Worm (Caenorhabditis elegans): Measurements from ENCODE around the gene srh-281.
A peak's percentile ranks its signal among the peaks of the same experiment; 100 is the strongest.

The srh-281 gene

DNA sequence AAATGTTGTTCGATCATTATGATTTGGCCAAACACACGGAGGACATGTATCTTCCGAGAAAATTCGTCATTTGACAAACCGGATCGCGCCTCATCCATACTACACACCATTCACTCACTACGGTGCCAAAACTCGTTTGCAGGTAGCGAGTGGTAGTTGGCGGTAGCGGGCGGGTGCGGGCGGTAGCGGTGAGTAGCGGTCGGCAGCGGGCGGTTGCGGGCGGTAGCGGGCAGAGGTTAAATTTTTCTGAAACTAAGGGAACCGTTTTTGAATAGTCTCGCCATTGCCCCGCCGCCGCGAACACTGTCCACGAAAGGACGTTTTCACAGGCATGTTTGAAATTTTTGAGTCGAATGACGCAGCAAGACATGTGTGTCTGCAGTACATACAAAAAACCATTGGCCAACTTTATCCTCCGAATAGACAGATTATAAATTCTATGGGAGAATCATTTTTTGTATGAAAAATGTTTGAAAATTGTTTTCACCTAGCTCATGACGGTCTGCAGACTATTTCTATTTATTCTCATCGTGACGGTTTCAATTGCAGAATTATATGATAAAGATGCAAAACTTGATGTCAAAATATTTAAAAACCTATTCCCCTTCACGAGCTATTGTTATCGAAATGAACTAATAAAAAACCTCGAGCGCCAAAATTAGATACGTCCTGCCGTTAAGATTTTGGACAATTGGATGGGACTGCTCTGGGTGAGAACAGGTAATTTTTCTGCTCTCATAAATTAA is 19.8 kb downstream of the srh-281 start, which contains the start of gene F11A5.16:
Gene F11A5.16 (plus strand): TSS at position 696 of the 746 bp plus-strand sequence.
- TF ChIP-seq hpl-2 (GFP tag; optimal IDR thresholded peaks at IDR 0.05) (no peak), aha-1 (tag; optimal IDR thresholded peaks at IDR 0.05) (no peak), egl-27 (tag; optimal IDR thresholded peaks at IDR 0.05) (no peak), tlp-1 (tag; optimal IDR thresholded peaks at IDR 0.05) (no peak), snu-23 (GFP tag; optimal IDR thresholded peaks at IDR 0.05) (no peak), nhr-237 (tag; optimal IDR thresholded peaks at IDR 0.05) (no peak), rnt-1 (tag; optimal IDR thresholded peaks at IDR 0.05) (no peak), vab-15 (tag; optimal IDR thresholded peaks at IDR 0.05) (no peak), pax-3 (tag; optimal IDR thresholded peaks at IDR 0.05) (no peak), lsy-2 (tag; optimal IDR thresholded peaks at IDR 0.05) (no peak), ztf-4 (tag; optimal IDR thresholded peaks at IDR 0.05) (no peak)

ce11 chrV:16211713-16212112 is 21.1 kb downstream of the srh-281 start:
- TF ChIP-seq nhr-47 (tag; optimal IDR thresholded peaks at IDR 0.05) (no peak), C34B4.2 (tag; optimal IDR thresholded peaks at IDR 0.05) (no peak), aha-1 (tag; optimal IDR thresholded peaks at IDR 0.05) (no peak), hpl-2 (GFP tag; optimal IDR thresholded peaks at IDR 0.05) (no peak), unc-130 (tag; optimal IDR thresholded peaks at IDR 0.05) (no peak), nhr-85 (tag) (peak; percentile 46), C04F5.9 (tag; optimal IDR thresholded peaks at IDR 0.05) (no peak), lin-14 (GFP tag; optimal IDR thresholded peaks at IDR 0.05) (no peak), elt-3 (tag; optimal IDR thresholded peaks at IDR 0.05) (peak in 4 of 6 experiments; percentile 30 to 88 (median 60)), fos-1 (tag; optimal IDR thresholded peaks at IDR 0.05) (no peak), C16A3.4 (tag; optimal IDR thresholded peaks at IDR 0.05) (no peak), blmp-1 (tag; optimal IDR thresholded peaks at IDR 0.05) (peak; percentile 54), zip-4 (GFP tag; optimal IDR thresholded peaks at IDR 0.05) (no peak), fkh-4 (tag; optimal IDR thresholded peaks at IDR 0.05; ENCODE audit: borderline replicate concordance) (no peak)

ce11 chrV:16213323-16213722 is 22.7 kb downstream of the srh-281 start:
- TF ChIP-seq snu-23 (GFP tag; optimal IDR thresholded peaks at IDR 0.05), result peak; percentile 64
- no peak for TF ChIP-seq tlp-1 (tag; optimal IDR thresholded peaks at IDR 0.05)
- TF ChIP-seq egl-27 (tag; optimal IDR thresholded peaks at IDR 0.05), result no peak
- TF ChIP-seq lin-14 (GFP tag; optimal IDR thresholded peaks at IDR 0.05), result peak; percentile 76
- TF ChIP-seq lin-35 (GFP tag; optimal IDR thresholded peaks at IDR 0.05), result peak in 1 of 2 experiments; percentile 42
- peak in 1 of 3 experiments; percentile 3 for TF ChIP-seq dpl-1 (GFP tag; optimal IDR thresholded peaks at IDR 0.05)
- no peak for TF ChIP-seq nhr-28 (tag; optimal IDR thresholded peaks at IDR 0.05)
- TF ChIP-seq lsy-2 (tag; optimal IDR thresholded peaks at IDR 0.05), result peak in 1 of 2 experiments; percentile 14
- TF ChIP-seq unc-86 (tag; optimal IDR thresholded peaks at IDR 0.05), result no peak
- TF ChIP-seq nhr-47 (tag; optimal IDR thresholded peaks at IDR 0.05), result no peak
- TF ChIP-seq ztf-4 (tag; optimal IDR thresholded peaks at IDR 0.05), result no peak
- no peak for TF ChIP-seq fkh-10 (GFP tag; optimal IDR thresholded peaks at IDR 0.05)
- TF ChIP-seq nhr-20 (tag; optimal IDR thresholded peaks at IDR 0.05), result peak; percentile 86
- TF ChIP-seq nhr-85 (tag), result peak; percentile 96
- no peak for TF ChIP-seq rnt-1 (tag; optimal IDR thresholded peaks at IDR 0.05)
- no peak for TF ChIP-seq nhr-77 (tag; optimal IDR thresholded peaks at IDR 0.05)
- TF ChIP-seq mdl-1 (tag; optimal IDR thresholded peaks at IDR 0.05), result peak in 1 of 2 experiments; percentile 9
- TF ChIP-seq zip-4 (GFP tag; optimal IDR thresholded peaks at IDR 0.05), result no peak
- TF ChIP-seq unc-30 (tag; optimal IDR thresholded peaks at IDR 0.05), result no peak
- TF ChIP-seq ces-1 (GFP tag; optimal IDR thresholded peaks at IDR 0.05), result no peak
- no peak for TF ChIP-seq unc-62 (GFP tag; optimal IDR thresholded peaks at IDR 0.05)
- TF ChIP-seq nhr-71 (tag; optimal IDR thresholded peaks at IDR 0.05), result peak; percentile 69
- TF ChIP-seq nhr-90 (tag; optimal IDR thresholded peaks at IDR 0.05; ENCODE audit: poor library complexity), result peak; percentile 10
- no peak for TF ChIP-seq alr-1 (tag; optimal IDR thresholded peaks at IDR 0.05; ENCODE audit: borderline replicate concordance)
- peak; percentile 75 for TF ChIP-seq nhr-19 (GFP tag; conservative IDR thresholded peaks at IDR 0.05)
- no peak for TF ChIP-seq C16A3.4 (tag; optimal IDR thresholded peaks at IDR 0.05)
- TF ChIP-seq grh-1 (GFP tag; IDR thresholded peaks at IDR 0.05), result peak; percentile 39; the same call in 1 of the 2 replicates
- TF ChIP-seq elt-3 (tag; optimal IDR thresholded peaks at IDR 0.05), result peak in 5 of 6 experiments; percentile 67 to 92 (median 79)
- no peak for TF ChIP-seq pag-3 (tag; optimal IDR thresholded peaks at IDR 0.05; ENCODE audit: borderline replicate concordance, insufficient read depth)
- no peak for TF ChIP-seq nhr-11 (tag; optimal IDR thresholded peaks at IDR 0.05)
- TF ChIP-seq blmp-1 (tag; optimal IDR thresholded peaks at IDR 0.05), result peak; percentile 85
- TF ChIP-seq mep-1 (tag; optimal IDR thresholded peaks at IDR 0.05), result no peak
- no peak for TF ChIP-seq unc-98 (GFP tag; IDR thresholded peaks at IDR 0.05)
- TF ChIP-seq hpl-2 (GFP tag; optimal IDR thresholded peaks at IDR 0.05), result no peak
- no peak for TF ChIP-seq unc-130 (tag; optimal IDR thresholded peaks at IDR 0.05)
- TF ChIP-seq isw-1 (GFP tag; IDR thresholded peaks at IDR 0.05), result no peak
